Worm (Caenorhabditis elegans): ENCODE data around the gene syf-2.
A peak's percentile ranks its signal among the peaks of the same experiment; 100 is the strongest.

The syf-2 gene

DNA sequence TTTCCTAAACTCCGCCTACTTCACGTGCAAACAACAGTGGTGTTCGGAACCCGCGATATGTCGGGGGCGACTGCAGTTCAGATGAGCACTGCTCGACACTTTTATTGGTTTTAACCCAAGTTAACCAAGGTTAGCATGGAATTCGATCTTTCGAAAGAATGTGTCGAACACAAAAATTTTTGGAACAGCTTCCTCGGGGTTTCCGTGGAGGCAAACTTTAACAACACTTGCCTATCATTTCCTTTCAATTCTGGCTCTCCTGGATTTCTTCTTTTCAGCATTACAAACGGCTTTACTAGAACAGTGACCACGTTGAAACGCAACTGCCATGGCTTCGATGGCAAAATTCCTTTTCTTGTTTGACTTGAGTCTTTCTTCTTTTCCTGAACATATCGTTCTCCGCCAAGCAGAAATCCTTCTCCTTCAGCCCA lies 20.6 kb downstream of the syf-2 start (continued):
- peak; percentile 52 for TF ChIP-seq spr-3 (GFP tag; optimal IDR thresholded peaks at IDR 0.05)
- no peak for TF ChIP-seq nhr-76 (tag; optimal IDR thresholded peaks at IDR 0.05)
- TF ChIP-seq unc-39 (tag; optimal IDR thresholded peaks at IDR 0.05), result no peak
- TF ChIP-seq mes-2 (tag; optimal IDR thresholded peaks at IDR 0.05; ENCODE audit: poor library complexity, severe bottlenecking), result peak; percentile 87
- no peak for TF ChIP-seq saeg-2 (GFP tag; IDR thresholded peaks at IDR 0.05)
- peak; percentile 42 for TF ChIP-seq zip-2 (tag; optimal IDR thresholded peaks at IDR 0.05)
- peak; percentile 65 for TF ChIP-seq aha-1 (tag)
- peak; percentile 50 for TF ChIP-seq nhr-48 (tag; optimal IDR thresholded peaks at IDR 0.05)
- no peak for TF ChIP-seq ceh-28 (tag; optimal IDR thresholded peaks at IDR 0.05)
- peak; percentile 74 to 78 for TF ChIP-seq mdl-1 (tag; optimal IDR thresholded peaks at IDR 0.05)
- TF ChIP-seq tra-1 (GFP tag; IDR thresholded peaks at IDR 0.05), result no peak
- TF ChIP-seq F44E2.7 (GFP tag; IDR thresholded peaks at IDR 0.05), result no peak
- peak in 1 of 2 experiments; percentile 59 for TF ChIP-seq unc-62 (GFP tag; optimal IDR thresholded peaks at IDR 0.05 in 1 of 2)
- no peak for TF ChIP-seq unc-62 (tag; optimal IDR thresholded peaks at IDR 0.05)
- peak; percentile 59; the same call in 1 of the 2 replicates for TF ChIP-seq zfp-3 (GFP tag; conservative IDR thresholded peaks at IDR 0.05)
- peak; percentile 89 for TF ChIP-seq php-3 (GFP tag; IDR thresholded peaks at IDR 0.05)
- peak; percentile 70 for TF ChIP-seq arid-1 (GFP tag; conservative IDR thresholded peaks at IDR 0.05)
- peak; percentile 53 for TF ChIP-seq pqm-1 (tag; optimal IDR thresholded peaks at IDR 0.05)
- TF ChIP-seq nhr-77 (tag; optimal IDR thresholded peaks at IDR 0.05), result peak; percentile 36
- peak; percentile 81 for TF ChIP-seq nhr-102 (tag; optimal IDR thresholded peaks at IDR 0.05)
- no peak for TF ChIP-seq ctbp-1 (GFP tag; IDR thresholded peaks at IDR 0.05)
- TF ChIP-seq hlh-30 (tag; optimal IDR thresholded peaks at IDR 0.05; ENCODE audit: insufficient read depth), result peak; percentile 72
- TF ChIP-seq lin-13 (GFP tag; optimal IDR thresholded peaks at IDR 0.05), result peak; percentile 54
- peak; percentile 68 for TF ChIP-seq mxl-3 (GFP tag; optimal IDR thresholded peaks at IDR 0.05)
- TF ChIP-seq D1046.2 (GFP tag; IDR thresholded peaks at IDR 0.05), result 0 out of 2 replicates have a peak, but pooled peaks have one; percentile 58
- TF ChIP-seq skn-1 (tag; optimal IDR thresholded peaks at IDR 0.05), result no peak
- no peak for TF ChIP-seq lin-29 (GFP tag; IDR thresholded peaks at IDR 0.05)
- peak; percentile 27; the same call in 1 of the 2 replicates for TF ChIP-seq hmg-1.1 (GFP tag; IDR thresholded peaks at IDR 0.05)
- TF ChIP-seq daf-16 (GFP tag; optimal IDR thresholded peaks at IDR 0.05), result peak; percentile 50 to 53
- peak; percentile 78 for TF ChIP-seq daf-16 (tag; optimal IDR thresholded peaks at IDR 0.05)
- no peak for TF ChIP-seq daf-8 (GFP tag; IDR thresholded peaks at IDR 0.05)
- TF ChIP-seq nhr-42 (GFP tag; IDR thresholded peaks at IDR 0.05), result peak; percentile 68; the same call in 1 of the 2 replicates
- TF ChIP-seq ceh-32 (tag; optimal IDR thresholded peaks at IDR 0.05; ENCODE audit: poor library complexity), result no peak
- TF ChIP-seq attf-4 (tag; optimal IDR thresholded peaks at IDR 0.05), result no peak
- TF ChIP-seq ceh-82 (tag; optimal IDR thresholded peaks at IDR 0.05), result no peak
- no peak for TF ChIP-seq daf-12 (tag; optimal IDR thresholded peaks at IDR 0.05)
- TF ChIP-seq ceh-20 (GFP tag; IDR thresholded peaks at IDR 0.05), result no peak
- TF ChIP-seq dmd-9 (GFP tag; IDR thresholded peaks at IDR 0.05), result no peak
- peak; percentile 91 for TF ChIP-seq T26A8.4 (GFP tag; IDR thresholded peaks at IDR 0.05)

- TF ChIP-seq nhr-102 (tag; optimal IDR thresholded peaks at IDR 0.05) (peak; percentile 57), dmd-6 (GFP tag; IDR thresholded peaks at IDR 0.05) (no peak), daf-8 (GFP tag; IDR thresholded peaks at IDR 0.05) (no peak), jun-1 (tag; optimal IDR thresholded peaks at IDR 0.05) (no peak), daf-19 (GFP tag; conservative IDR thresholded peaks at IDR 0.05) (0 out of 2 replicates have a peak, but pooled peaks have one; percentile 34), attf-4 (tag; optimal IDR thresholded peaks at IDR 0.05) (no peak), hlh-30 (tag; optimal IDR thresholded peaks at IDR 0.05; ENCODE audit: insufficient read depth) (peak; percentile 32), zfp-2 (tag; optimal IDR thresholded peaks at IDR 0.05) (no peak), dpl-1 (GFP tag; optimal IDR thresholded peaks at IDR 0.05) (peak; percentile 12), mxl-2 (GFP tag; conservative IDR thresholded peaks at IDR 0.05) (no peak), duxl-1 (tag; optimal IDR thresholded peaks at IDR 0.05; ENCODE audit: poor library complexity) (peak; percentile 23), nhr-11 (tag; optimal IDR thresholded peaks at IDR 0.05) (no peak), cey-2 (tag; optimal IDR thresholded peaks at IDR 0.05; ENCODE audit: borderline replicate concordance, insufficient read depth) (no peak), nhr-42 (GFP tag; IDR thresholded peaks at IDR 0.05) (no peak), mes-2 (tag; optimal IDR thresholded peaks at IDR 0.05; ENCODE audit: poor library complexity, severe bottlenecking) (peak; percentile 71), lin-29 (GFP tag; IDR thresholded peaks at IDR 0.05) (no peak), daf-16 (GFP tag; optimal IDR thresholded peaks at IDR 0.05) (no peak), daf-16 (tag; optimal IDR thresholded peaks at IDR 0.05) (peak; percentile 25), dve-1 (tag; optimal IDR thresholded peaks at IDR 0.05; ENCODE audit: insufficient read depth) (peak; percentile 28), hlh-11 (tag; optimal IDR thresholded peaks at IDR 0.05) (peak; percentile 33)
These were observed 21.6 kb downstream of the syf-2 start for ce11 chrIII:7140228-7140710.

Data from whole organism, L4 larva.